Worm (Caenorhabditis elegans) whole organism, L3 larva: Measurements from ENCODE around the gene rol-8.

ENCODE experiments used
- mdl-1 ChIP-seq: fragments of 150-350 bp; optimal IDR thresholded peaks from 2 replicates; lab custom pipeline; 2014; ENCODE audit warnings: missing biosample characterization, missing genetic modification characterization
- nhr-28 ChIP-seq: fragments of 150-350 bp; optimal IDR thresholded peaks from 2 replicates; lab custom pipeline; 2014; ENCODE audit warnings: missing biosample characterization, missing genetic modification characterization
- unc-62 ChIP-seq: fragments of 150-350 bp; sonication (generic microtip); optimal IDR thresholded peaks from 4 replicates; lab custom pipeline; 2014; ENCODE audit warnings: missing biosample characterization, missing genetic modification reagents, missing genetic modification characterization

DNA sequence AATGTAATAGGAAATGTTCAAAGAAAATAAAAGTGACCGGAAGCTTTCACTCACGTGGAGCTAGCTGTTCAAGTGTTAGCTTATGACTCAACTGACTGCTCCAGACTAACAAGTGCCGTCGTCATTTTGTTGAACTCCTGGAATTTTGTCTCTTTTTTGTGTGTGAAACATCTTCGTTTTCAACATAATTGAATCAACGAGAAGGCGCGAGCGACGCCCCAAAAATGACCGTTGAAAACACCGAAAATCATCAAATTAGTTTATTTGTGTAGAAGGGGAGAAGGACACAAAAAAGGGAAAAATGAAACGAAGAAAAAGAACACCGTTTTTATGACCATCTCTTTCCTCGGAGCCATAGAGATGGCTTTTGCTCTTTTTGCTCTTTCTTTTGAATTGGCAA, 11.5 kb downstream of the rol-8 start, which contains the start of gene ZK1290.14:
- TF ChIP-seq mdl-1 (tag; lab: Kevin White, UChicago) (no peak), unc-62 (GFP tag; lab: Kevin White, UChicago) (no peak), nhr-28 (tag; lab: Kevin White, UChicago) (no peak)
